Fruit fly (Drosophila melanogaster): Measurements from ENCODE around the gene CG4949.

DNA sequence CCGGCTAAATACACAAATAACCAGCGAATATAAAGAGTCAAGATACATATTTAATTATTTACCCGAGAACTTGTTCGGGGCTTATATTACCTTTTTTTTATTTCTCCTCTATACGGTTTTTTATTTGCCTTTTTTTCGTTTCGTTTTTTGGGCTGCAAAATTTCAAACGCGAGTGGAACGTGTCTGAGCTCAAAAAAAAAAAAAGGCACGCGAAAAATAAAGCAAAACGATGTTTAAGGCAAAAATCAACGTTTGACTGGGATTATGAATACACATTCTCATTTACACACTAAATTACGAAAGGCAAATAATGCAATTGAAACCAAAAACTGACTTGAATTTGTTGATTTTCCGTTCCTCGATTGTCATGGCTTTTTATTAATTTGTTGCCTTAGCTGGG lies 31.0 kb downstream of the CG4949 start:
- TF ChIP-seq gl (tag; optimal IDR thresholded peaks at IDR 0.05) (no peak), CG13204 (GFP tag; optimal IDR thresholded peaks at IDR 0.05) (no peak), Pif1A (GFP tag; optimal IDR thresholded peaks at IDR 0.05) (no peak), fd96Ca (GFP tag; IDR thresholded peaks at IDR 0.05) (0 out of 3 replicates have a peak, but pooled peaks have one; percentile 19), CG9948 (tag; optimal IDR thresholded peaks at IDR 0.05) (no peak), CG17806 (tag; optimal IDR thresholded peaks at IDR 0.05) (no peak), Ets98B (GFP tag; IDR thresholded peaks at IDR 0.05) (no peak), EcR (GFP tag; optimal IDR thresholded peaks at IDR 0.05) (no peak), CG8159 (tag; optimal IDR thresholded peaks at IDR 0.05) (no peak), CG32121 (GFP tag; IDR thresholded peaks at IDR 0.05) (no peak)
